Worm (Caenorhabditis elegans) whole organism, early embryonic: ENCODE measurements around the gene ttll-12.

Source experiments
- B0310.2 ChIP-seq: sonication (generic microtip); optimal IDR thresholded peaks from 2 replicates; lab custom pipeline; 2016; ENCODE audit warnings: mild to moderate bottlenecking, missing genetic modification characterization, missing compliant biosample characterization
- F13C5.2 ChIP-seq: sonication (generic microtip); optimal IDR thresholded peaks from 2 replicates; lab custom pipeline; 2017; ENCODE audit warnings: mild to moderate bottlenecking, missing genetic modification characterization, inconsistent platforms, missing compliant biosample characterization
- aly-1 ChIP-seq: sonication (generic microtip); optimal IDR thresholded peaks from 2 replicates; lab custom pipeline; 2016; ENCODE audit warnings: missing genetic modification characterization, missing compliant biosample characterization
- ama-1 ChIP-seq: fragments of 150-350 bp; optimal IDR thresholded peaks from 2 replicates; lab custom pipeline; 2014
- ceh-13 ChIP-seq: fragments of 200-800 bp; sonication (Bioruptor generic); optimal IDR thresholded peaks from 2 replicates; lab custom pipeline; 2018; ENCODE audit warnings: mild to moderate bottlenecking, missing genetic modification characterization, missing compliant biosample characterization
- ceh-36 ChIP-seq: sonication (generic microtip); optimal IDR thresholded peaks from 2 replicates; lab custom pipeline; 2016; ENCODE audit warnings: missing genetic modification characterization, inconsistent platforms, missing compliant biosample characterization
- ets-7 ChIP-seq: sonication (generic microtip); optimal IDR thresholded peaks from 2 replicates; lab custom pipeline; 2016; ENCODE audit warnings: missing genotype, missing genetic modification characterization, missing compliant biosample characterization
- flt-1 ChIP-seq: fragments of 200-800 bp; sonication (Bioruptor generic); IDR thresholded peaks from 2 replicates; pipeline ENCODE4 v1.3.6; 2022; ENCODE audit warnings: missing genetic modification characterization, missing compliant biosample characterization
- hmbx-1 ChIP-seq: sonication (generic microtip); optimal IDR thresholded peaks from 2 replicates; lab custom pipeline; 2016; ENCODE audit warnings: mild to moderate bottlenecking, missing genetic modification characterization, missing compliant biosample characterization
- hmg-4 ChIP-seq: fragments of 200-800 bp; sonication (Bioruptor generic); optimal IDR thresholded peaks from 2 replicates; lab custom pipeline; 2018; ENCODE audit warnings: mild to moderate bottlenecking, missing genetic modification characterization, missing compliant biosample characterization
- hnd-1 ChIP-seq: sonication (generic microtip); optimal IDR thresholded peaks from 2 replicates; lab custom pipeline; 2016; ENCODE audit warnings: missing genetic modification characterization, missing compliant biosample characterization
- pes-1 ChIP-seq: fragments of 200-800 bp; sonication (Bioruptor generic); IDR thresholded peaks from 2 replicates; pipeline ENCODE4 v1.3.6; 2022; ENCODE audit warnings: missing genetic modification reagents, missing genetic modification characterization, missing compliant biosample characterization
- scrt-1 ChIP-seq: fragments of 200-800 bp; sonication (Bioruptor generic); IDR thresholded peaks from 2 replicates; pipeline ENCODE4 v1.3.6; 2022; ENCODE audit warnings: missing genetic modification characterization, missing compliant biosample characterization
- sea-1 ChIP-seq: fragments of 200-800 bp; sonication (Bioruptor generic); conservative IDR thresholded peaks from 2 replicates; pipeline ENCODE4 v1.3.6; 2022; ENCODE audit warnings: missing genetic modification characterization, missing compliant biosample characterization
- tbx-11 ChIP-seq: fragments of 200-800 bp; sonication (Bioruptor generic); IDR thresholded peaks from 2 replicates; pipeline ENCODE4 v1.3.6; 2022; ENCODE audit warnings: missing genetic modification characterization, missing compliant biosample characterization
- tbx-37 ChIP-seq: fragments of 200-800 bp; sonication (Bioruptor generic); conservative IDR thresholded peaks from 2 replicates; pipeline ENCODE4 v1.3.6; 2022; ENCODE audit warnings: missing genetic modification reagents, missing genetic modification characterization, missing compliant biosample characterization
- tra-4 ChIP-seq: sonication (generic microtip); optimal IDR thresholded peaks from 2 replicates; lab custom pipeline; 2017; ENCODE audit warnings: missing genetic modification characterization, missing compliant biosample characterization

Gene ttll-12

ce11 chrII:9314733-9315132 lies 24.1 kb upstream of the ttll-12 start:
- TF ChIP-seq F13C5.2 (tag; lab: Kevin White, UChicago), result no peak

ce11 chrII:9315692-9316091 lies 23.1 kb upstream of the ttll-12 start:
- TF ChIP-seq hmbx-1 (no peak), tbx-11 (GFP tag; lab: Robert Waterston, UW) (no peak), sea-1 (no peak), flt-1 (no peak), scrt-1 (GFP tag; lab: Robert Waterston, UW) (no peak), pes-1 (GFP tag; lab: Robert Waterston, UW) (no peak), ceh-13 (no peak), ceh-36 (tag; lab: Kevin White, UChicago) (no peak), hnd-1 (no peak), B0310.2 (tag; lab: Kevin White, UChicago) (no peak), aly-1 (tag; lab: Kevin White, UChicago) (no peak), ama-1 (lab: Kevin White, UChicago) (no peak), tbx-37 (GFP tag; lab: Robert Waterston, UW) (no peak), ets-7 (tag; lab: Kevin White, UChicago) (no peak), tra-4 (no peak), hmg-4 (no peak), F13C5.2 (tag; lab: Kevin White, UChicago) (no peak)

- TF ChIP-seq F13C5.2 (tag; lab: Kevin White, UChicago) (no peak), hmg-4 (peak; percentile 25)
These were observed 22.0 kb upstream of the ttll-12 start for ce11 chrII:9316801-9317200.

ce11 chrII:9319058-9319915 lies 19.5 kb upstream of the ttll-12 start, which contains the start of the genes csa-1 and wdfy-2:
Gene csa-1, minus strand, starts transcription at chrII:9319726.
Gene wdfy-2, plus strand, starts transcription at chrII:9319865.
- TF ChIP-seq B0310.2 (tag; lab: Kevin White, UChicago) (no peak), tra-4 (no peak), pes-1 (GFP tag; lab: Robert Waterston, UW) (no peak), hnd-1 (no peak), ceh-36 (tag; lab: Kevin White, UChicago) (no peak), tbx-11 (GFP tag; lab: Robert Waterston, UW) (no peak), flt-1 (no peak), hmg-4 (no peak), aly-1 (tag; lab: Kevin White, UChicago) (no peak), sea-1 (no peak), ceh-13 (no peak)

- TF ChIP-seq B0310.2 (tag; lab: Kevin White, UChicago), result no peak
- no peak for TF ChIP-seq ceh-13
- TF ChIP-seq aly-1 (tag; lab: Kevin White, UChicago), result no peak
- TF ChIP-seq F13C5.2 (tag; lab: Kevin White, UChicago), result peak; percentile 2
- TF ChIP-seq flt-1, result no peak
These were observed 15.9 kb upstream of the ttll-12 start, which contains the start of gene rab-39 for ce11 chrII:9322870-9323349. Gene rab-39, minus strand, starts transcription at chrII:9322920.

- TF ChIP-seq B0310.2 (tag; lab: Kevin White, UChicago) (no peak), tbx-11 (GFP tag; lab: Robert Waterston, UW) (no peak), ceh-36 (tag; lab: Kevin White, UChicago) (no peak), ceh-13 (no peak), scrt-1 (GFP tag; lab: Robert Waterston, UW) (no peak), tbx-37 (GFP tag; lab: Robert Waterston, UW) (no peak), ets-7 (tag; lab: Kevin White, UChicago) (no peak), F13C5.2 (tag; lab: Kevin White, UChicago) (no peak), aly-1 (tag; lab: Kevin White, UChicago) (no peak), hnd-1 (no peak), flt-1 (no peak), hmbx-1 (no peak), pes-1 (GFP tag; lab: Robert Waterston, UW) (no peak), tra-4 (no peak), hmg-4 (no peak), sea-1 (no peak), ama-1 (lab: Kevin White, UChicago) (no peak)
These were observed 15.1 kb upstream of the ttll-12 start, which contains the start of gene egli-1 for ce11 chrII:9323660-9324059. Gene egli-1, plus strand, starts transcription at chrII:9323960.

- TF ChIP-seq ets-7 (tag; lab: Kevin White, UChicago), result no peak
These were observed 13.9 kb upstream of the ttll-12 start, which contains the start of gene eat-3 for ce11 chrII:9324824-9325351. Gene eat-3, plus strand, starts transcription at chrII:9324874.

ce11 chrII:9325555-9325954 lies 13.2 kb upstream of the ttll-12 start:
- no peak for TF ChIP-seq F13C5.2 (tag; lab: Kevin White, UChicago)
- no peak for TF ChIP-seq tbx-11 (GFP tag; lab: Robert Waterston, UW)
- TF ChIP-seq scrt-1 (GFP tag; lab: Robert Waterston, UW), result no peak
- TF ChIP-seq ama-1 (lab: Kevin White, UChicago), result no peak
- no peak for TF ChIP-seq hmg-4
- TF ChIP-seq aly-1 (tag; lab: Kevin White, UChicago), result no peak
- no peak for TF ChIP-seq B0310.2 (tag; lab: Kevin White, UChicago)
- TF ChIP-seq hmbx-1, result no peak
- TF ChIP-seq sea-1, result no peak
- TF ChIP-seq ets-7 (tag; lab: Kevin White, UChicago), result no peak
- no peak for TF ChIP-seq flt-1
- TF ChIP-seq ceh-36 (tag; lab: Kevin White, UChicago), result no peak
- TF ChIP-seq tbx-37 (GFP tag; lab: Robert Waterston, UW), result no peak
- TF ChIP-seq hnd-1, result no peak
- TF ChIP-seq tra-4, result no peak
- TF ChIP-seq pes-1 (GFP tag; lab: Robert Waterston, UW), result no peak
- TF ChIP-seq ceh-13, result no peak
